Worm (Caenorhabditis elegans) whole organism, late embryonic: ENCODE results near the gene magu-4.

Experiments used
- C08G9.2 ChIP-seq: sonication (generic microtip); optimal IDR thresholded peaks from 2 replicates; lab custom pipeline; 2016; ENCODE audit warnings: mild to moderate bottlenecking, missing genetic modification characterization, moderate library complexity, missing compliant biosample characterization
- C38D4.7 ChIP-seq: fragments of 200-800 bp; sonication (Bioruptor generic); optimal IDR thresholded peaks from 2 replicates; lab custom pipeline; 2018; ENCODE audit warnings: mild to moderate bottlenecking, missing genetic modification characterization, moderate library complexity, missing compliant biosample characterization
- F13H6.1 ChIP-seq: sonication (generic microtip); optimal IDR thresholded peaks from 2 replicates; lab custom pipeline; 2016; ENCODE audit warnings: missing genetic modification characterization, missing compliant biosample characterization
- K02D7.2 ChIP-seq: sonication (generic microtip); optimal IDR thresholded peaks from 2 replicates; lab custom pipeline; 2017; ENCODE audit warnings: mild to moderate bottlenecking, missing genetic modification characterization, missing compliant biosample characterization
- ama-1 ChIP-seq: fragments of 150-350 bp; optimal IDR thresholded peaks from 2 replicates; lab custom pipeline; 2014
- ceh-14 ChIP-seq: sonication (generic microtip); optimal IDR thresholded peaks from 2 replicates; lab custom pipeline; 2016; ENCODE audit warnings: missing genotype, missing genetic modification characterization, missing compliant biosample characterization
- ceh-22 ChIP-seq: sonication (generic microtip); optimal IDR thresholded peaks from 2 replicates; lab custom pipeline; 2017; ENCODE audit warnings: missing biosample characterization, missing genetic modification characterization
- ceh-31 ChIP-seq: sonication (generic microtip); optimal IDR thresholded peaks from 2 replicates; lab custom pipeline; 2016; ENCODE audit warnings: missing genetic modification characterization, missing compliant biosample characterization
- ceh-6 ChIP-seq: fragments of 200-800 bp; sonication (Bioruptor generic); optimal IDR thresholded peaks from 2 replicates; lab custom pipeline; 2018; ENCODE audit warnings: mild to moderate bottlenecking, missing genetic modification characterization, missing compliant biosample characterization
- ceh-9 ChIP-seq: sonication (generic microtip); optimal IDR thresholded peaks from 2 replicates; lab custom pipeline; 2016; ENCODE audit warnings: mild to moderate bottlenecking, missing genetic modification characterization, inconsistent platforms, missing compliant biosample characterization
- dmd-4 ChIP-seq: sonication (generic microtip); optimal IDR thresholded peaks from 2 replicates; lab custom pipeline; 2016; ENCODE audit warnings: borderline replicate concordance, missing genetic modification characterization, missing compliant biosample characterization
- elt-2 ChIP-seq: sonication (generic microtip); optimal IDR thresholded peaks from 2 replicates; lab custom pipeline; 2016; ENCODE audit warnings: missing genetic modification reagents, missing genetic modification characterization, missing compliant biosample characterization
- eyg-1 ChIP-seq: sonication (generic microtip); optimal IDR thresholded peaks from 2 replicates; lab custom pipeline; 2016; ENCODE audit warnings: missing genotype, missing genetic modification characterization, missing compliant biosample characterization
- fkh-6 ChIP-seq: sonication (generic microtip); optimal IDR thresholded peaks from 2 replicates; lab custom pipeline; 2016; ENCODE audit warnings: missing genetic modification characterization, missing compliant biosample characterization
- hlh-30 ChIP-seq: sonication (generic microtip); optimal IDR thresholded peaks from 2 replicates; lab custom pipeline; 2017; ENCODE audit warnings: antibody characterized with exemption, missing genetic modification characterization, missing compliant biosample characterization; ENCODE audit not compliant: insufficient read depth
- hlh-6 ChIP-seq: sonication (generic microtip); optimal IDR thresholded peaks from 2 replicates; lab custom pipeline; 2016; ENCODE audit warnings: missing genotype, missing genetic modification characterization, missing compliant biosample characterization
- lim-6 ChIP-seq: sonication (generic microtip); optimal IDR thresholded peaks from 2 replicates; lab custom pipeline; 2016; ENCODE audit warnings: missing genetic modification characterization, missing compliant biosample characterization
- nfya-1 ChIP-seq: sonication (generic microtip); optimal IDR thresholded peaks from 2 replicates; lab custom pipeline; 2017; ENCODE audit warnings: missing genetic modification characterization, mild to moderate bottlenecking, missing compliant biosample characterization, antibody characterized with exemption, moderate library complexity
- pax-1 ChIP-seq: fragments of 150-350 bp; optimal IDR thresholded peaks from 2 replicates; lab custom pipeline; 2014; ENCODE audit warnings: missing biosample characterization, missing genetic modification characterization
- pqm-1 ChIP-seq: sonication (generic microtip); optimal IDR thresholded peaks from 2 replicates; lab custom pipeline; 2016; ENCODE audit warnings: missing genetic modification characterization, missing compliant biosample characterization
- pros-1 ChIP-seq: fragments of 150-350 bp; optimal IDR thresholded peaks from 2 replicates; lab custom pipeline; 2014; ENCODE audit warnings: missing biosample characterization, missing genetic modification reagents, missing genetic modification characterization
- rnt-1 ChIP-seq: sonication (generic microtip); optimal IDR thresholded peaks from 2 replicates; lab custom pipeline; 2016; ENCODE audit warnings: missing genetic modification characterization, missing compliant biosample characterization
- sdc-2 ChIP-seq: sonication (generic microtip); optimal IDR thresholded peaks from 2 replicates; lab custom pipeline; 2016; ENCODE audit warnings: missing genotype, missing genetic modification characterization, missing compliant biosample characterization
- sox-2 ChIP-seq: fragments of 200-800 bp; sonication (Bioruptor generic); IDR thresholded peaks from 2 replicates; pipeline ENCODE4 v1.3.6; 2022; ENCODE audit warnings: missing genetic modification reagents, missing genetic modification characterization, missing compliant biosample characterization
- syd-9 ChIP-seq: sonication (generic microtip); optimal IDR thresholded peaks from 2 replicates; lab custom pipeline; 2016; ENCODE audit warnings: mild to moderate bottlenecking, missing genetic modification characterization, moderate library complexity, missing compliant biosample characterization
- ttx-3 ChIP-seq: sonication (generic microtip); optimal IDR thresholded peaks from 2 replicates; lab custom pipeline; 2016; ENCODE audit warnings: missing genetic modification reagents, missing genetic modification characterization, missing compliant biosample characterization
- unc-3 ChIP-seq, 2 experiments: fragments of 200-800 bp in 1 of 2; sonication (Bioruptor generic) in 1 of 2; sonication (generic microtip) in 1 of 2; conservative IDR thresholded peaks in 1 of 2; optimal IDR thresholded peaks in 1 of 2; 2 replicates each; pipeline versions ENCODE4 v1.3.6 to Lab custom; 2016 to 2022; ENCODE audit warnings: missing compliant biosample characterization in 2 of 2, missing genetic modification characterization in 2 of 2, missing genetic modification reagents in 1 of 2
- unc-55 ChIP-seq: sonication (generic microtip); optimal IDR thresholded peaks from 2 replicates; lab custom pipeline; 2017; ENCODE audit warnings: missing biosample characterization, missing genetic modification reagents, missing genetic modification characterization
- ztf-16 ChIP-seq: sonication (generic microtip); optimal IDR thresholded peaks from 2 replicates; lab custom pipeline; 2017; ENCODE audit warnings: missing genetic modification characterization, missing compliant biosample characterization

magu-4 gene

ce11 chrIV:9982226-9982794 lies 27.2 kb upstream of the magu-4 start, which contains the start of gene rrp-1:
Gene rrp-1 (minus strand): TSS chrIV:9982276.
- TF ChIP-seq C08G9.2 (tag; lab: Kevin White, UChicago) (no peak), pros-1 (tag; lab: Kevin White, UChicago) (no peak), eyg-1 (tag; lab: Kevin White, UChicago) (no peak), ceh-22 (no peak), rnt-1 (tag; lab: Kevin White, UChicago) (no peak), ceh-9 (no peak), ttx-3 (no peak), hlh-30 (no peak), ztf-16 (tag; lab: Kevin White, UChicago) (no peak), ceh-6 (no peak), hlh-6 (tag; lab: Kevin White, UChicago) (no peak), ama-1 (lab: Kevin White, UChicago) (no peak), ceh-14 (no peak), K02D7.2 (tag; lab: Kevin White, UChicago) (no peak)

ce11 chrIV:9982895-9983294 lies 26.7 kb upstream of the magu-4 start, which contains the start of gene mam-2:
Gene mam-2 (plus strand): TSS chrIV:9983195.
- TF ChIP-seq lim-6 (no peak), ceh-6 (no peak), unc-3 (GFP tag; conservative IDR thresholded peaks at IDR 0.05; lab: Robert Waterston, UW) (no peak), unc-3 (tag; optimal IDR thresholded peaks at IDR 0.05; lab: Kevin White, UChicago) (no peak), K02D7.2 (tag; lab: Kevin White, UChicago) (no peak), ztf-16 (tag; lab: Kevin White, UChicago) (no peak), C08G9.2 (tag; lab: Kevin White, UChicago) (no peak), dmd-4 (tag; lab: Kevin White, UChicago) (no peak), elt-2 (tag; lab: Kevin White, UChicago) (no peak), hlh-30 (no peak), C38D4.7 (GFP tag; lab: Kevin White, UChicago) (no peak)
- TF ChIP-seq, all 69 proteins: peak for 0

ce11 chrIV:9989416-9989815 lies 20.1 kb upstream of the magu-4 start:
- no peak for TF ChIP-seq nfya-1 (tag; lab: Kevin White, UChicago)
- TF ChIP-seq ceh-31 (tag; lab: Kevin White, UChicago) = no peak
- TF ChIP-seq K02D7.2 (tag; lab: Kevin White, UChicago) = no peak
- no peak for TF ChIP-seq elt-2 (tag; lab: Kevin White, UChicago)
- TF ChIP-seq ceh-14 = no peak

ce11 chrIV:9993403-9994132 lies 16.0 kb upstream of the magu-4 start:
- TF ChIP-seq sdc-2 (tag; lab: Kevin White, UChicago) (no peak), F13H6.1 (tag; lab: Kevin White, UChicago) (no peak), fkh-6 (tag; lab: Kevin White, UChicago) (no peak), unc-55 (GFP tag; lab: Kevin White, UChicago) (no peak), sox-2 (no peak), pax-1 (tag; lab: Kevin White, UChicago) (no peak), ceh-31 (tag; lab: Kevin White, UChicago) (no peak), ttx-3 (no peak), syd-9 (tag; lab: Kevin White, UChicago) (no peak)

ce11 chrIV:9994895-9995394 lies 14.6 kb upstream of the magu-4 start, which contains the start of gene uba-1:
Gene uba-1 (minus strand): TSS chrIV:9994945.
- TF ChIP-seq pros-1 (tag; lab: Kevin White, UChicago) (no peak), pqm-1 (tag; lab: Kevin White, UChicago) (no peak)
